Fruit fly (Drosophila melanogaster): ENCODE measurements around the gene Lcp65Af.
"Not testable (repeated sequence)": the region's sequence is repeated elsewhere in the genome, so short reads cannot be mapped to it uniquely, and the experiment has no call there.

DNA sequence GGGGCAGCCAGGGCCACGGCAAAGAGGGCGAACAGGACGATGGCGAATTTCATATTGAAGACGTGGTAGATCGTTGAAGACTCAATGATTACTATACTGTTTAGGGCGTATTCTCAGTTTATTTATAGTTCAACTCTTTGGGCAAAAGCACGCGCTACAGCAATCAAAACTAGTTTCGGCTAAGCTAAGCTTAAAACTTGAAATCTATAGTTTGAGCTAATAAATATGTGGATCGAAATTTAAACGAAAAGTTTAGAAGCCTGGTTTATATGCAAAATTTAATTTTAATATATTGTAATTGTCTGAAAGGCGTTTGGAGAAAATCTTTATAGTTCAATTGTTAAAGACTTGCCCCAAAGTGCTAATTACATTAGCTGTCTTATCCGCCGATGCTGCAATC is 11.3 kb upstream of the Lcp65Af start, which contains the start of gene Cpr65Ax1:
- TF ChIP-seq chm (GFP tag; IDR thresholded peaks at IDR 0.05); fru (optimal IDR thresholded peaks at IDR 0.05); CG4404 (GFP tag; IDR thresholded peaks at IDR 0.05); CG6254 (GFP tag; optimal IDR thresholded peaks at IDR 0.05); fd64A (GFP tag; optimal IDR thresholded peaks at IDR 0.05); CG15601 (tag; optimal IDR thresholded peaks at IDR 0.05); CG10565 (GFP tag; optimal IDR thresholded peaks at IDR 0.05); lab (GFP tag; optimal IDR thresholded peaks at IDR 0.05); CG9876 (GFP tag; optimal IDR thresholded peaks at IDR 0.05); dpn (GFP tag; optimal IDR thresholded peaks at IDR 0.05); insv (GFP tag; optimal IDR thresholded peaks at IDR 0.05): not testable (repeated sequence)

Measured in whole organism, embryonic.